In the genomic region with DNA sequence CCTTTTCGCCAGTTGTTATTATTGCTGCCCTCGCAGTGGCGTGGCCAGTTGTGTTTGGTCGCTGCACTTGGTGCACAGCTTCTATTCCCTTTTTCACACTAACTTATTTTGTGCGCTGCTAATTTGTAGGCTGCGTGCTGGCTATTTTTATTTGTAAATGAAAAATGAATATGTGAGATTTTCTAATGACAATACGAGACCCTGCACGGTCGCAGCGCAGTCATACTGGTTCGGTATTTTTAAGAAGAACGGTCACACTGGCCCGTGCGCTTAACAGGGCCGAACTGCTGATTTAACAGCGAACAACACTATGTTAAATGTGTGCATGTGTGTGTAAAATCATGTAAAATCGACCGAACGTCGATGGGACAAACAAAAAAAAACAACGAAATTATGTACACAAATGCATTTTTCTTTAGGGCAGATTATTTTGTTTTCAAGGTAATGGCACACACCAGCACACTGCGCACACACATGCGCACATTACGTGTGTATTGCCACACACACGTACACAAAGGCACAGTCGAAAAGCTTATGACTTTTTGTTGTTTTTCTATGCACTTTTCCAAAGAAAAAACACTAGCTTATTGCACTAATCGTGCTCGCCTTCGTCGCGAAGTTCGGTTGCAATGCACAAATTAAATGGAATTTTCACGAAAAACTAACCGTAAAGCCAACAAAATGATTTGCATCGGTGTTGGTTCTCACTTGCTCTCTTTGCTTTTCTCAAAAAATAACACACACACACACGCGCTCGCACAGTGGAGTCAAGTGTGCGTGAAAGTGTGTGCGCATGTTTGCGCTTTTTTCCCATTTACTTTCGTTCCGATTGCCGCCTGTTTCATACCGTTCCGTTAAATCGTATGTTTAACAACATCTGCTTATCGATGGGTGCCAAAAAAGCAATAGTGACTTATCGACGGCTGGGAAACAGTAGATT, we compare ENCODE assay signal across 1 fruit fly cellular context.
A peak's percentile ranks its signal among the peaks of the same experiment; 100 is the strongest.
TF ChIP-seq lines count a peak whose summit lies in the region.

A gene (minus strand): TSS at position 875 of the 940 bp plus-strand sequence.

TF ChIP-seq in whole organism, embryonic, 481 proteins besides CTCF, POLR2A, EP300 and RAD21 (continued from another document):
- TF ChIP-seq HLH4C (GFP tag; IDR thresholded peaks at IDR 0.05; lab: Robert Waterston, UW; ENCODE audit: partially characterized antibody) (peak; percentile 47; the same call in 2 of the 3 replicates), CG32767 (GFP tag; IDR thresholded peaks at IDR 0.05; lab: Robert Waterston, UW) (no peak), NfI (GFP tag; optimal IDR thresholded peaks at IDR 0.05; lab: Kevin White, UChicago) (no peak), Lpt (GFP tag; optimal IDR thresholded peaks at IDR 0.05; lab: Kevin White, UChicago) (no peak), Usf (GFP tag; optimal IDR thresholded peaks at IDR 0.05; lab: Kevin White, UChicago) (no peak), HHEX (GFP tag; optimal IDR thresholded peaks at IDR 0.05; lab: Kevin White, UChicago) (no peak), CG16779 (GFP tag; IDR thresholded peaks at IDR 0.05; lab: Robert Waterston, UW) (no peak), CG12155 (GFP tag; optimal IDR thresholded peaks at IDR 0.05; lab: Kevin White, UChicago) (no peak), kay (GFP tag; optimal IDR thresholded peaks at IDR 0.05; lab: Kevin White, UChicago) (no peak), CG14667 (GFP tag; IDR thresholded peaks at IDR 0.05; lab: Robert Waterston, UW) (no peak), lola (GFP tag; optimal IDR thresholded peaks at IDR 0.05; lab: Kevin White, UChicago) (peak in 1 of 3 experiments; percentile 45), yki (optimal IDR thresholded peaks at IDR 0.05; lab: Kevin White, UChicago) (no peak), Hey (tag; optimal IDR thresholded peaks at IDR 0.05; lab: Kevin White, UChicago) (no peak), NFAT (GFP tag; IDR thresholded peaks at IDR 0.05; lab: Robert Waterston, UW) (no peak), caup (GFP tag; optimal IDR thresholded peaks at IDR 0.05; lab: Kevin White, UChicago; ENCODE audit: severe bottlenecking) (no peak), CG15696 (tag; optimal IDR thresholded peaks at IDR 0.05; lab: Kevin White, UChicago) (no peak), Rx (GFP tag; IDR thresholded peaks at IDR 0.05; lab: Robert Waterston, UW) (no peak), CG43689 (GFP tag; IDR thresholded peaks at IDR 0.05; lab: Robert Waterston, UW) (no peak), salm (tag; optimal IDR thresholded peaks at IDR 0.05; lab: Kevin White, UChicago) (no peak), tna (GFP tag; IDR thresholded peaks at IDR 0.05; lab: Robert Waterston, UW; ENCODE audit: partially characterized antibody) (peak; percentile 47), lbe (GFP tag; optimal IDR thresholded peaks at IDR 0.05; lab: Kevin White, UChicago) (peak; percentile 17), jing (GFP tag; optimal IDR thresholded peaks at IDR 0.05; lab: Kevin White, UChicago) (no peak), ATbp (GFP tag; optimal IDR thresholded peaks at IDR 0.05; lab: Kevin White, UChicago) (peak; percentile 35), Adf1 (GFP tag; IDR thresholded peaks at IDR 0.05; lab: Robert Waterston, UW) (no peak), chinmo (GFP tag; IDR thresholded peaks at IDR 0.05; lab: Robert Waterston, UW; ENCODE audit: partially characterized antibody) (0 out of 4 replicates have a peak, but pooled peaks have one; percentile 53), CG2678 (tag; optimal IDR thresholded peaks at IDR 0.05; lab: Kevin White, UChicago) (no peak), CG2889 (GFP tag; IDR thresholded peaks at IDR 0.05; lab: Robert Waterston, UW) (no peak), CG14014 (GFP tag; IDR thresholded peaks at IDR 0.05; lab: Robert Waterston, UW) (no peak), Eip74EF (GFP tag; optimal IDR thresholded peaks at IDR 0.05; lab: Kevin White, UChicago) (no peak), maf-S (GFP tag; optimal IDR thresholded peaks at IDR 0.05; lab: Kevin White, UChicago) (no peak), Blimp-1 (GFP tag; optimal IDR thresholded peaks at IDR 0.05; lab: Kevin White, UChicago) (no peak), crc (GFP tag; optimal IDR thresholded peaks at IDR 0.05; lab: Kevin White, UChicago) (no peak), E2f1 (GFP tag; IDR thresholded peaks at IDR 0.05; lab: Robert Waterston, UW) (no peak), CG12219 (GFP tag; optimal IDR thresholded peaks at IDR 0.05; lab: Kevin White, UChicago) (no peak), CG18764 (GFP tag; optimal IDR thresholded peaks at IDR 0.05; lab: Kevin White, UChicago) (no peak), CG10274 (GFP tag; optimal IDR thresholded peaks at IDR 0.05; lab: Kevin White, UChicago) (no peak), HmgD (GFP tag; optimal IDR thresholded peaks at IDR 0.05; lab: Kevin White, UChicago) (no peak), CG3995 (GFP tag; optimal IDR thresholded peaks at IDR 0.05; lab: Kevin White, UChicago) (no peak), scrt (GFP tag; optimal IDR thresholded peaks at IDR 0.05; lab: Kevin White, UChicago) (no peak), gcm2 (GFP tag; optimal IDR thresholded peaks at IDR 0.05; lab: Kevin White, UChicago) (no peak), eyg (GFP tag; optimal IDR thresholded peaks at IDR 0.05; lab: Kevin White, UChicago) (no peak), Sox100B (GFP tag; optimal IDR thresholded peaks at IDR 0.05; lab: Kevin White, UChicago) (no peak), gsb-n (tag; optimal IDR thresholded peaks at IDR 0.05; lab: Kevin White, UChicago) (no peak), ara (GFP tag; IDR thresholded peaks at IDR 0.05; lab: Robert Waterston, UW) (no peak), Lim3 (GFP tag; IDR thresholded peaks at IDR 0.05; lab: Robert Waterston, UW) (no peak), nmo (GFP tag; optimal IDR thresholded peaks at IDR 0.05; lab: Kevin White, UChicago) (no peak), tio (GFP tag; optimal IDR thresholded peaks at IDR 0.05; lab: Kevin White, UChicago) (no peak), CG17612 (GFP tag; IDR thresholded peaks at IDR 0.05; lab: Robert Waterston, UW) (no peak), CG13624 (GFP tag; optimal IDR thresholded peaks at IDR 0.05; lab: Kevin White, UChicago) (peak; percentile 61), CG7271 (tag; optimal IDR thresholded peaks at IDR 0.05; lab: Kevin White, UChicago) (no peak), Neu2 (GFP tag; optimal IDR thresholded peaks at IDR 0.05; lab: Kevin White, UChicago; ENCODE audit: borderline replicate concordance) (no peak), amos (GFP tag; IDR thresholded peaks at IDR 0.05; lab: Robert Waterston, UW; ENCODE audit: partially characterized antibody) (no peak; the same call in 1 of the 2 replicates), CG13775 (GFP tag; optimal IDR thresholded peaks at IDR 0.05; lab: Kevin White, UChicago) (no peak), CG13123 (GFP tag; optimal IDR thresholded peaks at IDR 0.05; lab: Kevin White, UChicago) (no peak), MESR4 (GFP tag; optimal IDR thresholded peaks at IDR 0.05; lab: Kevin White, UChicago) (peak; percentile 90), bab2 (GFP tag; optimal IDR thresholded peaks at IDR 0.05; lab: Kevin White, UChicago) (no peak), Hmr (GFP tag; optimal IDR thresholded peaks at IDR 0.05; lab: Kevin White, UChicago) (peak; percentile 9), CG9609 (GFP tag; optimal IDR thresholded peaks at IDR 0.05; lab: Kevin White, UChicago) (no peak), ap (GFP tag; IDR thresholded peaks at IDR 0.05; lab: Robert Waterston, UW) (no peak), Fer2 (tag; optimal IDR thresholded peaks at IDR 0.05; lab: Kevin White, UChicago) (no peak), CG11247 (GFP tag; IDR thresholded peaks at IDR 0.05; lab: Robert Waterston, UW) (no peak), Nf-YC (tag; optimal IDR thresholded peaks at IDR 0.05; lab: Kevin White, UChicago) (peak; percentile 12), Spps (tag; optimal IDR thresholded peaks at IDR 0.05; lab: Kevin White, UChicago) (no peak), Poxn (GFP tag; IDR thresholded peaks at IDR 0.05; lab: Robert Waterston, UW) (no peak), Ada2b (GFP tag; IDR thresholded peaks at IDR 0.05; lab: Robert Waterston, UW) (no peak), Med (GFP tag; lab: Kevin White, UChicago) (peak; percentile 76), Rfx (GFP tag; IDR thresholded peaks at IDR 0.05; lab: Robert Waterston, UW) (0 out of 2 replicates have a peak, but pooled peaks have one; percentile 11), ham (GFP tag; IDR thresholded peaks at IDR 0.05; lab: Robert Waterston, UW) (no peak), CG3163 (GFP tag; optimal IDR thresholded peaks at IDR 0.05; lab: Kevin White, UChicago) (no peak), grau (tag; optimal IDR thresholded peaks at IDR 0.05; lab: Kevin White, UChicago) (no peak), wek (GFP tag; optimal IDR thresholded peaks at IDR 0.05; lab: Kevin White, UChicago) (no peak), CG6765 (GFP tag; optimal IDR thresholded peaks at IDR 0.05; lab: Kevin White, UChicago) (no peak), tgo (GFP tag; IDR thresholded peaks at IDR 0.05; lab: Robert Waterston, UW) (no peak), CG18011 (GFP tag; optimal IDR thresholded peaks at IDR 0.05; lab: Kevin White, UChicago) (no peak), CG3726 (GFP tag; IDR thresholded peaks at IDR 0.05; lab: Robert Waterston, UW) (no peak), bbx (GFP tag; IDR thresholded peaks at IDR 0.05; lab: Robert Waterston, UW; ENCODE audit: partially characterized antibody) (no peak), jumu (GFP tag; optimal IDR thresholded peaks at IDR 0.05; lab: Kevin White, UChicago) (no peak), knrl (GFP tag; IDR thresholded peaks at IDR 0.05; lab: Robert Waterston, UW; ENCODE audit: partially characterized antibody) (peak; percentile 41; the same call in 2 of the 3 replicates), CG4360 (GFP tag; IDR thresholded peaks at IDR 0.05; lab: Robert Waterston, UW) (no peak), twi (tag; optimal IDR thresholded peaks at IDR 0.05; lab: Kevin White, UChicago) (no peak), Atf-2 (GFP tag; optimal IDR thresholded peaks at IDR 0.05; lab: Kevin White, UChicago) (no peak), Ptx1 (GFP tag; IDR thresholded peaks at IDR 0.05; lab: Robert Waterston, UW) (no peak), CG6254 (GFP tag; optimal IDR thresholded peaks at IDR 0.05; lab: Kevin White, UChicago) (no peak), pan (optimal IDR thresholded peaks at IDR 0.05; lab: Kevin White, UChicago) (no peak), pan (GFP tag; optimal IDR thresholded peaks at IDR 0.05 in 1 of 2, IDR thresholded peaks at IDR 0.05 in 1 of 2) (no peak), pho (GFP tag; optimal IDR thresholded peaks at IDR 0.05; lab: Kevin White, UChicago) (no peak), Hand (GFP tag; optimal IDR thresholded peaks at IDR 0.05; lab: Kevin White, UChicago) (no peak), D19A (tag; optimal IDR thresholded peaks at IDR 0.05; lab: Kevin White, UChicago) (no peak), CG9727 (GFP tag; optimal IDR thresholded peaks at IDR 0.05; lab: Kevin White, UChicago) (no peak), CG7839 (tag; optimal IDR thresholded peaks at IDR 0.05; lab: Kevin White, UChicago) (no peak), CG9876 (GFP tag; optimal IDR thresholded peaks at IDR 0.05; lab: Kevin White, UChicago) (no peak), CG17328 (GFP tag; IDR thresholded peaks at IDR 0.05; lab: Robert Waterston, UW) (no peak), Ssrp (tag; optimal IDR thresholded peaks at IDR 0.05; lab: Kevin White, UChicago) (no peak), exex (tag; optimal IDR thresholded peaks at IDR 0.05; lab: Kevin White, UChicago) (no peak), CG34422 (GFP tag; IDR thresholded peaks at IDR 0.05; lab: Robert Waterston, UW) (no peak), CrebB (tag; optimal IDR thresholded peaks at IDR 0.05; lab: Kevin White, UChicago) (no peak), p53 (GFP tag; optimal IDR thresholded peaks at IDR 0.05; lab: Kevin White, UChicago) (no peak), Sry-β (GFP tag; optimal IDR thresholded peaks at IDR 0.05; lab: Kevin White, UChicago) (no peak), Awh (GFP tag; IDR thresholded peaks at IDR 0.05; lab: Robert Waterston, UW) (no peak)
TF ChIP-seq in whole organism, embryonic: peak in this region for 66.
